Worm (Caenorhabditis elegans): ENCODE results near the gene sdz-15.

The sdz-15 gene

DNA sequence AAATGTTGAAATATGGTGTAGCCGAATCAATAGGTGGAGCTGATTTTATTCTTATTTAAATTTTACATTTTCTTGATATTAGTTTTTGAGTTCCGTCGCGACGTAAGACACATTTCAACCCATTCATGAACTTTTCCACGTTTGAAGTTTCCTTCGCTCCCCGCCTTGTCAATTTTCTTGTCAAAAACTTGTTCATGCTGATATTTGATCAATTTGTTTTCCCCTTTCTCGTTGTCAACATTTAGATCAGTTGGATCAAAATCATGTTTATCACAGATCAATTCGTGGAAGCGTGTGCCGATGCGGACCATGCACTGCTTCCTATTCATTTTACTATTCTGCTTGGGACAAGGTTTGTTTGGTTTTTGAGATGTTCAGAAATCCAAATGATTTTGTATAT lies 15.4 kb upstream of the sdz-15 start, which contains the start of gene chtb-2:
TSS of gene chtb-2 (plus strand) at position 301 of the 400 bp plus-strand sequence.
- TF ChIP-seq unc-62 (GFP tag; optimal IDR thresholded peaks at IDR 0.05) = no peak

DNA sequence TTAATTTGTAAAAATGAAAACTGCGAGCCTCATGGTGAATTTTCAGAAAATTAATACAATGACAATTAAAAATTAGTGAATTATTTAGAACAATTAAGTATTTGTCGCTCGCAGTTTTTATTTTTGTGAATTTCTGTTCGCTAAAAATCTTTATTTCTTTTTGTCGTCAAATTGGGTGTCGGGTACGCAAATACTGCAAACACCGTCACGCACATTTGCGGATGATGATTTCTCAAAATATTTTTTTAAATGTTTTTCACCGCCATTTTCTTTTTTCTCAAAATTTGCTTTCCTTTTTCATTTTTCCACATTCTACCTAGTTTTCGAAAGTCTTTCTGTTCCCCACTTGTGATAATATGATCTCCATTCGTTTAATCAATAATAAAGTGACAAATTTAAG lies 9.4 kb upstream of the sdz-15 start:
- TF ChIP-seq unc-62 (GFP tag; optimal IDR thresholded peaks at IDR 0.05) = no peak

DNA sequence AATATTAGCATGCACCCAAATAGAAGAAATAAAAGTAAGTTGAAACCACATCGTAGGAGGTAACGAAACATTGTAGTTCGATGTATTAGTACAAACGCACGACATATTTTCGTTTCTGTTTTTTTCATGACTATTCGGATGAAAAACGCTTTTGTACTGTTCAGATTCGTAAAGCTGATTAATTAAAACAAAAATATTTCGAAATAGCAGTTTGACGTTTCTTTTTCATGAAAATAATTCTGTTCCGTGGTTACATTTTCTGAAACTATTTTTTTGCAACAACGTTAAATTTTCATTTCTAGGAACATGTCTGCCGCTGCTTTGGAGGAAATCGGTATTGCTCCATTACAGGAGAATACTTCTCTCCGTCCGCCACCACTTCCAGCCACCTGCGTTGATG lies 8.8 kb upstream of the sdz-15 start, which contains the start of gene rpt-3:
TSS of gene rpt-3 (plus strand) at position 301 of the 400 bp plus-strand sequence.
- TF ChIP-seq unc-62 (GFP tag; optimal IDR thresholded peaks at IDR 0.05) = no peak

DNA sequence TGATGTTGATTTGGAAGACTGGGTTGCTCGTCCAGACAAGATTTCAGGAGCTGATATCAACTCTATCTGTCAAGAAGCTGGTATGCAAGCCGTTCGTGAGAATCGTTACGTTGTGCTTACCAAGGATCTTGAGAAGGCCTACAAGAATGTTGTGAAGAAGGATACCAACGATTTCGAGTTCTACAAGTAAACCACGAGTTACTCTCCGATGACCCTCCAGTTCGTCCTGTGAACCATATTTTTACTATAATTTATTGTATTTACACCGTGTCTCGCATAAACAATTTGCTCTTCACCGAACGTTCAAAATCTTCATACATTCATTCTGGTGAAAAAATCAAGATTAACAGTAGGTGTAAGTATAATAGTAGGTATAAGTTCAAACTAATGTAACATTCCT lies 7.3 kb upstream of the sdz-15 start:
- TF ChIP-seq unc-62 (GFP tag; optimal IDR thresholded peaks at IDR 0.05) = no peak

DNA sequence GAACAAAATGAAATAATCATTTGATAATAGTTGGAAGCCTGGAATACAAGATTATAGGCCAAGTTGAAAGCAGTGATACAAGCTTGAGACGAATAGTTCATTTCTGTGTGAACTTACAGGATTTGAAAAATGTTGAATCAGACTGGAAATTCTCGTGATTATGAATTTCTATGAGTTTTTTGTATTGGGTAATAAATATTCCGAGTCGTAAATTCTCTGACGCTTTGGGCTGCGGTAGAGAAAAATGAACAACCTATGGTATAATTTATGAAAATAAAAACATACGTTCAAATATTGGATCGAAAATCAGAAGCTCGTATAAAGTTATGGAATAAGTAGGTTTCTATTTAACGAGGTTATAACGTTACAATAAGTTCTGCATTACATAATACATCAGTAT lies 5.5 kb upstream of the sdz-15 start, which contains the start of gene srb-11:
TSS of gene srb-11 (minus strand) at position 101 of the 400 bp plus-strand sequence.
- TF ChIP-seq unc-62 (GFP tag; optimal IDR thresholded peaks at IDR 0.05) = no peak

DNA sequence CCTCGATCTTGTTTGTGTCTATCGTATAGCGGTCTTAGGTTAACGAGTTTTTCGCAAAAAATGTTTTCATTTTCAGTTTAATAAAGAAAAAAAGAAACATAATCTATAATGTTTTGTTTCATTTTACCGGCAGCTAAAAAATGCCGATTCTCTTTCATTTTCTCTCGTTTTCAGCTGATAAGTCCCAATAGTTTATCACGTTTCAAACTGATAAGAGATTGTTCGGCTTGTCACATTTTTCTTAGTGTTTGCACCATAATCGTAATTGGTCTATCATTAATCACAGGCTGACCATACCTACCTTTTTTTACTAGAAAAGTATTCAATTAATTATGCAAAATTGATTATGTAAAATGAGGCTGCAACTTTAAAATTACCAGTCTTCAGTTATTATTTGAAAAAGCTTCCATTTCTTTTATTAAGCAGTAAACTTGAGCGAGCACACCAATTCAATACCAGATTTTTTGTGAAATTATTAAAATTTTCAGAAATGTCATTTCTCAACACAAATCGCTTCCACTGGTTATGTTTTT lies 3.0 kb upstream of the sdz-15 start, which contains the start of gene F23F12.13:
TSS of gene F23F12.13 (plus strand) at position 483 of the 533 bp plus-strand sequence.
- TF ChIP-seq unc-62 (GFP tag; optimal IDR thresholded peaks at IDR 0.05) = no peak

DNA sequence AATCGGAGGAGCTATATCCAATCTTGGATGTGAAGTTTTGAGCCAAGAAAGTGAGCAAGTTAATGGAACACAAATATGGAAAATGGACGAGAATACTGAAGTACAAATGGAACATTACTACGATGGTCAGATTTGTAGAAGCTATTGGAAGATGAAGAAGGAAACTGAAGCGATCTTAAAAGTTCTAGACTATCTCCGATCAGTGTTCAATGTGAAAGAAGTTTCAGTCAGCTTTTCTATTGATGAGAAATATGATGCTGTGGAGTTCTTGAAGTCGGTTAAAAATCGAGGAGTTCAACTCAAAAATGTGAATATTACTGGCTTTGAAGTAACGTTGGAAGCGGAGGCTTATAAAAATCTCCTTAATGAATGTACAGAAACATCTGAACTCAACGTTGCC lies 826 bp downstream of the sdz-15 start:
- no peak for TF ChIP-seq unc-62 (GFP tag; optimal IDR thresholded peaks at IDR 0.05)

DNA sequence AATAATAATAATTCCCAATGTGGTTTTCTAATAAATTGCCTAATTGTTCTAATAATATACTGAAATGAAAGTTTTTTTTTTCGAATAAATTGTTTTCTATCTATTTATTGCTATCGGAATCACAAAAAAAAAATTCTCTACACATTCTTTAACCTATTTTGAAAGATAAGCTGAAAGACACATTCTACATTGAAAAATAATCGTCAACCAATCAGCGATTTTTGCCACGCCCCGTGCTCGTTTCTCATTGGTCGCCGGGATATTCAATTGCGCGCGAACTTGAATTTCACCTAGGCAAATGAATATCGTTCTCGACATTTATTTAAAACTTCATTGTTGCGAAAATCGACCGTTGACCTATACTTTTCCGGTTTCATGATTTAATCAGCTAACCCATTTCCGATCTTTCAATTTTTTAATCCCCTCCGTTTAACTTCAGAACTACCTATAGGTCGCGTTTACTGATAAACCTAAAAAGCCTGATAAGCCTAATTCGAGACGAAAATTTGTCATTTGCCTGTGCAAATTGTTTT lies 1.8 kb downstream of the sdz-15 start, which contains the start of gene F23F12.3:
TSS of gene F23F12.3 (plus strand) at position 483 of the 533 bp plus-strand sequence.
- TF ChIP-seq unc-62 (GFP tag; optimal IDR thresholded peaks at IDR 0.05) = no peak

DNA sequence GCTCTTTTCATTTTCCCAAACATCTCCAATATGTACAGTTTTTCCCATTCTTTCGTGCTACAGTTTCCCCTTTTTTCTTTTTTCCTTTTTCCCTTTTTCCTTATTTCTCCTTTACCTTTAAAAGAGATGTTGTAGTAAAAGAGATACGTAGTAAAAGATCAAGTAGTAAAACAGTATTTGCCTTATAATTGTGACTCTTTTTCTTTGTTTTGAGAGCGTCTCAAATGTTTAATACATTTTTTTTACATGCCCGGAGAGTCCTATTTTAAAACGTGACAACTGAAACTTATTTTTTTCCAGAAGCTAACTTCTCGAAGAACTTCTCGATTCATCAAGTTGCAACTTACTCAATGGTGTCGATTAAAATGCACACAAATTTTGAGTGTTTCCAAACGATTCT lies 9.6 kb downstream of the sdz-15 start, which contains the start of gene F23F12.12:
TSS of gene F23F12.12 (plus strand) at position 301 of the 400 bp plus-strand sequence.
- TF ChIP-seq unc-62 (GFP tag; optimal IDR thresholded peaks at IDR 0.05) = no peak

DNA sequence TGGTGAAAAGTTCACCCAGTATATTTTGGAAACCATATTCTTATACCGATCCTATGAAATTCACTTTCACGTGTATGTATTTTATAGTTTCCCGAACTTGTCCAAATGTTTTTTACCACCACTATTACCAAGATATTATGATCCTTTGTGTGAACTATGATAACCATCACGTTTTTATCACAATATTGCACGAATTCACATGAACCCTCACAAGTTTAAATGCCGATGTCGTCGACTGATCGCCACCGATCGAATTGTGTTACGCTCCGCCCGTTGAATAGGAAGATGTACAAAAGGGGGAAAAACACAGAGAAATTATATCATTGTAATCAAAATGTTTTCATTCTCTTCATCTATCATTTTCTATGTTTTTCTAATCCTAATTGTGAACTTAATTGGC lies 10.1 kb downstream of the sdz-15 start:
- no peak for TF ChIP-seq unc-62 (GFP tag; optimal IDR thresholded peaks at IDR 0.05)

DNA sequence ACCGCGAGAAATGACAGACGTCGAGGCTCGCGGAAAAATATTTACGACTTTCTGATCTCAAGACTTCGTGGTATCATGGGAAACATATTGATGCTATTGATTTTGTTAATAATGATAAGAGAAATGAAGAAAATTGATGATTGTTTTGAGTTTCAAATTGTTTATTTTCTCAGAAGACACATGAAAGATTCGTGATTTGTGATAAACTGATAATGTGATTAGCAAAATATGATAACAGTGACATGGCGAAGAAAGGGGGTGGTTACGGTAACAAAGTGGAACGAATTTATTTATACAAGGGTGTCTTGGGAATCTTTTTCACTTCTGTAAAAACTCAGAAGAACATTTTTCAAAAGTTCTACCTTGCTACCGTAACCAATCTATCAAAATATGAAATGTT lies 11.0 kb downstream of the sdz-15 start:
- no peak for TF ChIP-seq unc-62 (GFP tag; optimal IDR thresholded peaks at IDR 0.05)

DNA sequence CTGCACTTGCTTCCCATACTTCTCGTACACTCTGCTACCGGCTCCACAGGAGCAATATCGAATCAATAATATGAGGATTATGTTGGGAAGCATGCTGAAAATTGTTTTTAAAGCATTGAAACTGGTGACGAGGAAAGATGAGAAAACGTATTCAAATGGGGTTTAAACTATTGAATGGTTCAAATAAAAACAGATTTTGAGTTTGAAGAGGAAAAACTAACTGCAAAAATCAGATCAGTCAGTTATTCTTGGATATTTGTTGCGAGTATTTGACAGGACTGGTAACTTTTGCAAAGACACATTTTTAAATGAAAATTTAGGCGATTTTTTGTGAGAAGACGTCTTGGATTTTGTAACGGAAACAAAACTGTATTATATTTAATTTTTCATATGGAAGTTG lies 16.4 kb downstream of the sdz-15 start, which contains the start of gene acr-5:
TSS of gene acr-5 (minus strand) at position 101 of the 400 bp plus-strand sequence.
- TF ChIP-seq unc-62 (GFP tag; optimal IDR thresholded peaks at IDR 0.05) = no peak

DNA sequence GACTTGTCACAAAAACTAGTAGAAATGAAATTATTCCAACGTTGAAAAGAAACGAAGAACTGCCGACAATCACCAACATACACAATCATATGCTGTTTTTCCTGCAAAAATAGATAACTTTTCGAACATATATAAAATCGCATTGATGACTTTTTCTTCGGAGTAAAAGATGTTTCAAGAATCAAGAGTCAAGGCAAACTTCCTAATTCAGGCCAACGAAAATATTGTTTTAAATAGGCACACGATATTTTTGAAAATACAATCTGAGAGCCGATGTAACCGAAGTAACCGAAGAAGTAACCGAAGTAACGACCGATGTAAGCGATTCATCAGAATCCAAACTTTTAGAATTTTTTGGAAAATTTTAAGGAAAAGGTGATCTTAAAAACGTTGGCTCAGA lies 21.7 kb downstream of the sdz-15 start, which contains the start of gene C09E7.10:
TSS of gene C09E7.10 (minus strand) at position 101 of the 400 bp plus-strand sequence.
- TF ChIP-seq unc-62 (GFP tag; optimal IDR thresholded peaks at IDR 0.05) = no peak

DNA sequence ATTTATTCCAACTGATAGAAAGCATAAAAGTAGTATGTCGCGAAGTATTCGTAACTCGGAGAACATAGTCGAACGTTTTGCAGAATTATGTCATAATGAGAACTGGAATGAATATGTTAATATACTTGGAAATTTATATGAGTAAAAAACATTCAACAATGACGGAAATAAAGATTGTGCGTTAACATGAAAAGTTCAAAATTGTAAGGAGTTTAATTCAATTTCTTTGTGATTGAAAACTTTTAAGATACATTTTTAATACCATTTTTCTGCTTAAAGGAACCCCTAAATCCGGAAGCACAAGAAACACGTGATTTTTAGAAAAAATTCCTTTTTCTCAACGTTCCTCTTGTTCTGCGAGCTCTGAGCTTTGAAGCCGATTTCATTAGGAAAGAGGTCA lies 27.3 kb downstream of the sdz-15 start, which contains the start of gene oig-1:
TSS of gene oig-1 (minus strand) at position 101 of the 400 bp plus-strand sequence.
- TF ChIP-seq unc-62 (GFP tag; optimal IDR thresholded peaks at IDR 0.05) = no peak

DNA sequence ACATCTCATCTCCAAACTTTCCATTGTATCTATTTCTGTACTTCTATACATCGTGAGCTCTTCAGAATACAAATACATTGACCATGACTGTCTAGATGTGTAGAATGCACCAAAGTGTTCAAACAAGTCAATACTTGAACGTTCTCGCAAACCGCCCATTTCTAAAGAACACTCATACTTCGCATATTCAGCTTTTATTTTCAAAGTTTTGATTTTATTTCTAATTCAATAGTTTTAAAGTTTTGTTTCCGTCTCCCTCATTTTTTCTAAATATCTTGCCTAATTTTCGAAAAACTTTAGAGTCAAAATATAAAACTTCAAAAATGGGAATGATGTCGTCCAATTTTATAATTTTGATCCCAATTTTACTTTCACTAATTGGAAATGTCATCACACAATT lies 29.6 kb downstream of the sdz-15 start, which contains the start of gene pqn-10:
TSS of gene pqn-10 (plus strand) at position 301 of the 400 bp plus-strand sequence.
- TF ChIP-seq unc-62 (GFP tag; optimal IDR thresholded peaks at IDR 0.05) = no peak

DNA sequence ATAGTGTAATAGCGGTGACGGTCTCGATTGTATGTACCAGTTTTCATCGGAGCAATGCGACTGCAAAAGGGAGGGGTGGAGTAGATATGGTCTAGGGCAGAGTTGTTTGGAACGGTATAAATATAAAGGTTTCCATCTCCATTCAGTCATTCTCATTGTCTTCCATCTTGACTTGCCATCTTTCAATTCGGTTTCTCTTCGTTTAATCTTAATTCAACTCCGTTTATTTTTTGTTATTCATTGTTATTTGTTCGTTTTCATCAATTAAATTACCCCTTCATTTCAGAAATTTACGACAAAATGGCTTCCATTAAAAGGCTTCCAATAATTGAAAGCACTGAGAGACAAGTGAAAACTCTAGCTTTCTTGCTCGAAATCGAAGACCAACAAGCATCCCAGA lies 32.8 kb downstream of the sdz-15 start, which contains the start of gene C09E7.11:
TSS of gene C09E7.11 (plus strand) at position 301 of the 400 bp plus-strand sequence.
- no peak for TF ChIP-seq unc-62 (GFP tag; optimal IDR thresholded peaks at IDR 0.05)

DNA sequence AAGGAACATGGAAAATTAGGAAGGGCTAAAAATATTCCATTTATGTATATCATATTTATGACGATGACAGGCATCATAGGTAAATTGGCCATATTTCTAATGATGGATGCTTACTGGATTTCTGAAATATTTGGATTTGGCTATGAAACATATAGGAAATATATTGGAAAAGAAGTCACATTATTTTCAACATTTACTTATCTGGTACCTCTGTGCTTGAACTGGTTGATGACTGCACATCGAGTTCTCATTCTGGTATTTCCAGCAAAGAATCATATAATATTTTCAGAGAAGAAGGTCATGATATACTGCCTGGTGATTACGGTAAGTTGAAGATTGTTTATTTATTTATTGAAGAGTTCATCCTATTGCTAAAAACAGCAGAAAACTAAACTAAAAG lies 34.4 kb downstream of the sdz-15 start, which contains the start of gene srxa-5:
TSS of gene srxa-5 (plus strand) at position 301 of the 400 bp plus-strand sequence.
- no peak for TF ChIP-seq unc-62 (GFP tag; optimal IDR thresholded peaks at IDR 0.05)

Data from whole organism, dauer.